Worm (Caenorhabditis elegans): Measurements from ENCODE around the gene glr-5.

Gene glr-5

DNA sequence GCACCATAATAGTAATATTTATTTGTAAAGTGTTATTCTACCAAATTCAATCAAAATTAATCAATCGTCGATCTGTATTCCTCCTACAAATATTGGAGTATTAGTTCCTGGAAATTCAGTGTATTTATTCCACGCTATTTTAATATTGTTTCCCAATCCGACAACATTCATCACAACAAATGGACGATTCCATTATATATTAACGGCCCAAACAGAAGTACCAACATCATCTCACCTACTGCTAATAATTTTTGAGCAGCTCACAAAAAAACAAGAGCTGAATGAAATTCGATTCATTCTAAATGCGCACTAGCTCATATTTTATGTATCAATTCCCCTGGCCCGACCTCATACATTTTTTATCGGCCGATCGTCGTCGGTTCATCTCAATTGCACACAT lies 50.7 kb downstream of the glr-5 start:
- TF ChIP-seq tbx-37 (GFP tag; conservative IDR thresholded peaks at IDR 0.05): no peak
- TF ChIP-seq ets-7 (tag; optimal IDR thresholded peaks at IDR 0.05): no peak
- no peak for TF ChIP-seq sea-1 (GFP tag; conservative IDR thresholded peaks at IDR 0.05)
- TF ChIP-seq hmbx-1 (tag; optimal IDR thresholded peaks at IDR 0.05): no peak

DNA sequence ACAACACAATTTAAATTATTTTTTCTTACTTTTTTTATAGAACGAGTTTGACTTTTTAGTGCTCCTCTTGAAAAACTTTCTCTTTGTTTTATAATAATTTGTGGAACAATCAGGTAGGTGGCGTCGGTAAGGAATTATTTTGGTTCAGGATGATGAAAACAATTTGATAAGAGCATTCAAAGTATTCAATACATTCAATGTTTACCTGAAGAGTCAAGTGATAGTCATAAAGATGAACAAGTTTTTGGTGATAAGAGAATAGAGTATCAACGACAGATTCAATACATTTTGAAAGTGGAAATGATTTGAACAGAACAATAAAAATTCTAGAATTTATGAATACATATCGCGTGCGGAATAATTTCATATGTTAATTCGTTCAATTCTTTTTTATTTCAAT lies 51.2 kb downstream of the glr-5 start:
- TF ChIP-seq hmg-4 (GFP tag; optimal IDR thresholded peaks at IDR 0.05) (no peak), hmbx-1 (tag; optimal IDR thresholded peaks at IDR 0.05) (no peak), F13C5.2 (tag; optimal IDR thresholded peaks at IDR 0.05) (no peak), hnd-1 (tag; optimal IDR thresholded peaks at IDR 0.05) (no peak), tra-4 (tag; optimal IDR thresholded peaks at IDR 0.05) (no peak), ceh-13 (GFP tag; optimal IDR thresholded peaks at IDR 0.05) (no peak), scrt-1 (GFP tag; IDR thresholded peaks at IDR 0.05) (no peak)

DNA sequence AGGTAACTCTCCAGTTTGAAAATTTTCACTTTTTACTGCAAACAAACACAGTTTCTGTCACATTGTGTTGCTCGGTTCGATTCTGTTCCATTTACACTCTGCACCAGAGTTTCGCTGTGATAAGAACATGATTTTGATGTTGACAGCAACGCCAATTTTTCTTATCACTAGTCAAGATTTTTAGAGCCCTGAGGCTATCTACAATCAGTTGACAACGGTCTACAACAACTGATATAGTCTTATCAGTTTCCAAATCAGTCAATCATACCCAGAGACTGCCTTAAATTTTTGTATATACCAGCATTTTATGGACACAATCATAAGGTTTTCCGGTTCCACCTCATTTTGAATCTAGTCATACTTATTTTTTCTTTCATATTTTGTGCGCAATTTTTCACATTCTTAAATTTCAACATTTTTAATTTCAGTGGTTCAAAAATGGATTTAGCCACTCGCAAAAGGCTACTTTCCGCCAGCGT lies 52.2 kb downstream of the glr-5 start, which contains the start of gene B0507.3:
Gene B0507.3, plus strand, starts transcription at position 429 of the 479 bp plus-strand sequence.
- TF ChIP-seq ceh-13 (GFP tag; optimal IDR thresholded peaks at IDR 0.05) (no peak), F13C5.2 (tag; optimal IDR thresholded peaks at IDR 0.05) (no peak), hmg-4 (GFP tag; optimal IDR thresholded peaks at IDR 0.05) (no peak), hnd-1 (tag; optimal IDR thresholded peaks at IDR 0.05) (no peak), ama-1 (optimal IDR thresholded peaks at IDR 0.05) (no peak), B0310.2 (tag; optimal IDR thresholded peaks at IDR 0.05) (no peak), aly-1 (tag; optimal IDR thresholded peaks at IDR 0.05) (no peak), tbx-11 (GFP tag; IDR thresholded peaks at IDR 0.05) (no peak), ceh-36 (tag; optimal IDR thresholded peaks at IDR 0.05) (no peak), ets-7 (tag; optimal IDR thresholded peaks at IDR 0.05) (no peak), scrt-1 (GFP tag; IDR thresholded peaks at IDR 0.05) (no peak), tra-4 (tag; optimal IDR thresholded peaks at IDR 0.05) (no peak), sea-1 (GFP tag; conservative IDR thresholded peaks at IDR 0.05) (no peak), flt-1 (GFP tag; IDR thresholded peaks at IDR 0.05) (no peak), pes-1 (GFP tag; IDR thresholded peaks at IDR 0.05) (no peak)

DNA sequence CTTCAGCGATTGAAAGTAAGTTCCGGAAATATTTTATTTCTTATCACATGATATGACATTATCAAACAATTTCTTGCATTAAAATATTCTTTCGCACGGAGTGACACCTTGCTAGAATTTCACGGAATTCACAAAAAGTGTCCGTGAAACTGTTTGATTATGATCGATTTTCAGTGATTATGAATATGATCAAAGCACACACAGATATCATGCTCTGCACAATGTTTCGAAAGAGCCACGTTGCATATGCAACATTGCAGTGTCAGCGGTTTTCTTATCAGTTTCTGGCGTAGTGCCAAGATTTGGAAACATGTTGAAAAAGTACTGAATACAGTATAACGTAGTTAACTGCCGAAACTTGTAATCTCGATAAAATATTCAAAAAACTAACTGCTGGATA lies 52.9 kb downstream of the glr-5 start:
- no peak for TF ChIP-seq ceh-36 (tag; optimal IDR thresholded peaks at IDR 0.05)
- no peak for TF ChIP-seq tra-4 (tag; optimal IDR thresholded peaks at IDR 0.05)
- TF ChIP-seq hmg-4 (GFP tag; optimal IDR thresholded peaks at IDR 0.05): no peak
- TF ChIP-seq sea-1 (GFP tag; conservative IDR thresholded peaks at IDR 0.05): no peak
- no peak for TF ChIP-seq ama-1 (optimal IDR thresholded peaks at IDR 0.05)
- TF ChIP-seq ceh-13 (GFP tag; optimal IDR thresholded peaks at IDR 0.05): no peak
- TF ChIP-seq aly-1 (tag; optimal IDR thresholded peaks at IDR 0.05): no peak
- TF ChIP-seq scrt-1 (GFP tag; IDR thresholded peaks at IDR 0.05): no peak
- TF ChIP-seq tbx-37 (GFP tag; conservative IDR thresholded peaks at IDR 0.05): no peak
- TF ChIP-seq B0310.2 (tag; optimal IDR thresholded peaks at IDR 0.05): no peak
- TF ChIP-seq ets-7 (tag; optimal IDR thresholded peaks at IDR 0.05): no peak
- TF ChIP-seq hmbx-1 (tag; optimal IDR thresholded peaks at IDR 0.05): no peak
- no peak for TF ChIP-seq hnd-1 (tag; optimal IDR thresholded peaks at IDR 0.05)
- TF ChIP-seq tbx-11 (GFP tag; IDR thresholded peaks at IDR 0.05): no peak
- TF ChIP-seq flt-1 (GFP tag; IDR thresholded peaks at IDR 0.05): no peak
- TF ChIP-seq F13C5.2 (tag; optimal IDR thresholded peaks at IDR 0.05): no peak
- no peak for TF ChIP-seq pes-1 (GFP tag; IDR thresholded peaks at IDR 0.05)
